Worm (Caenorhabditis elegans) whole organism, L3 larva: ENCODE results near the gene Y57A10A.31.

Source experiments
- ama-1 ChIP-seq: fragments of 150-350 bp; optimal IDR thresholded peaks from 2 replicates; lab custom pipeline; 2018
- ceh-16 ChIP-seq: sonication (generic microtip); optimal IDR thresholded peaks from 2 replicates; lab custom pipeline; 2017; ENCODE audit warnings: missing biosample characterization, missing genetic modification characterization
- fos-1 ChIP-seq: fragments of 150-350 bp; optimal IDR thresholded peaks from 2 replicates; lab custom pipeline; 2014; ENCODE audit warnings: missing biosample characterization, missing genetic modification characterization
- mdl-1 ChIP-seq: fragments of 150-350 bp; optimal IDR thresholded peaks from 2 replicates; lab custom pipeline; 2014; ENCODE audit warnings: missing biosample characterization, missing genetic modification characterization
- nhr-23 ChIP-seq: fragments of 150-350 bp; optimal IDR thresholded peaks from 2 replicates; lab custom pipeline; 2014; ENCODE audit warnings: missing biosample characterization, missing genetic modification reagents, missing genetic modification characterization
- unc-62 ChIP-seq: fragments of 150-350 bp; sonication (generic microtip); optimal IDR thresholded peaks from 4 replicates; lab custom pipeline; 2014; ENCODE audit warnings: missing biosample characterization, missing genetic modification reagents, missing genetic modification characterization

DNA sequence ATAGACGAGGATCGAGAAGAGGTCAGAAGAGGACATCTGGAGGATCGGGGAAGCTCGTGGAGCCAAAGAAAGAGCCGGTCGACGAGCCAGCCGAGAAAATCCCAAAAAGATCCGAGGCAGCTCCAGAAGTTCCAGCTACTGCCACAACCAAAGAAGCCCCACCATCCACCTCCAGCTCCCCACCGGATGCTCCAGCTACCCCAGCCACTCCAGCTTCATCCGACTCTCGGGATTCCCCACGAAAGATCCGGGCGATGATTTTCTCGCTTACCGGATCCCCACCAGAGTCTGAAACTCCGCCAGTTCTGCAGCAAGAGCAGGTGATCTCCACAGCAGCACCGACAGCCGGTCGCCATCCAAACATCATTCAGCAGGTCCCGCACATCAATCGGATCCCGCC, 53.7 kb downstream of the Y57A10A.31 start:
- TF ChIP-seq mdl-1 = no peak
- TF ChIP-seq nhr-23 = no peak
- TF ChIP-seq unc-62 (GFP tag; lab: Kevin White, UChicago) = no peak
- TF ChIP-seq ama-1 (lab: Kevin White, UChicago) = no peak
- no peak for TF ChIP-seq fos-1 (tag; lab: Kevin White, UChicago)
- no peak for TF ChIP-seq ceh-16 (tag; lab: Kevin White, UChicago)
